Fruit fly (Drosophila melanogaster) whole organism, embryonic: Measurements from ENCODE around the gene CG10660.

ENCODE experiments used
- Adf1 ChIP-seq: fragments of 200-800 bp; sonication (Bioruptor generic); IDR thresholded peaks from 2 replicates; pipeline ENCODE4 v1.3.6; 2022; ENCODE audit warnings: missing biosample characterization, missing genetic modification characterization
- CG1024 ChIP-seq: fragments of 200-800 bp; sonication (Bioruptor generic); IDR thresholded peaks from 2 replicates; pipeline ENCODE4 v1.3.6; 2022; ENCODE audit warnings: missing biosample characterization, missing genetic modification characterization
- CG10543 ChIP-seq: fragments of 200-800 bp; sonication (Bioruptor generic); optimal IDR thresholded peaks from 3 replicates; lab custom pipeline; 2017; ENCODE audit warnings: missing biosample characterization, mild to moderate bottlenecking, missing genetic modification characterization, moderate library complexity
- CG10565 ChIP-seq: fragments of 200-800 bp; sonication (Bioruptor generic); optimal IDR thresholded peaks from 3 replicates; lab custom pipeline; 2016; ENCODE audit warnings: missing biosample characterization, mild to moderate bottlenecking, missing genetic modification characterization
- CG11093 ChIP-seq: fragments of 200-800 bp; sonication (Bioruptor generic); IDR thresholded peaks from 3 replicates; pipeline ENCODE4 v1.3.6; 2022; ENCODE audit warnings: missing biosample characterization, missing genetic modification characterization
- CG1233 ChIP-seq: fragments of 200-800 bp; sonication (Bioruptor generic); optimal IDR thresholded peaks from 4 replicates; lab custom pipeline; 2018; ENCODE audit warnings: missing biosample characterization, mild to moderate bottlenecking, missing genetic modification characterization
- CG12391 ChIP-seq: fragments of 200-800 bp; sonication (Bioruptor generic); optimal IDR thresholded peaks from 3 replicates; lab custom pipeline; 2018; ENCODE audit warnings: missing biosample characterization, mild to moderate bottlenecking, missing genetic modification characterization, moderate library complexity
- CG13296 ChIP-seq: fragments of 200-800 bp; sonication (Bioruptor generic); optimal IDR thresholded peaks from 3 replicates; lab custom pipeline; 2018; ENCODE audit warnings: missing biosample characterization, mild to moderate bottlenecking, missing genetic modification characterization
- CG14667 ChIP-seq: fragments of 200-800 bp; sonication (Bioruptor generic); IDR thresholded peaks from 2 replicates; pipeline ENCODE4 v1.3.6; 2022; ENCODE audit warnings: missing biosample characterization, missing genetic modification characterization
- CG14710 ChIP-seq: fragments of 200-800 bp; sonication (Bioruptor generic); optimal IDR thresholded peaks from 3 replicates; lab custom pipeline; 2019; ENCODE audit warnings: missing biosample characterization, mild to moderate bottlenecking, missing genetic modification characterization, moderate library complexity
- CG18619 ChIP-seq: fragments of 200-800 bp; sonication (Bioruptor generic); optimal IDR thresholded peaks from 3 replicates; lab custom pipeline; 2017; ENCODE audit warnings: missing biosample characterization, mild to moderate bottlenecking, missing genetic modification characterization
- CG2120 ChIP-seq: fragments of 200-800 bp; sonication (Bioruptor generic); optimal IDR thresholded peaks from 3 replicates; lab custom pipeline; 2016; ENCODE audit warnings: missing biosample characterization, missing genetic modification characterization
- CG31441 ChIP-seq: fragments of 200-800 bp; sonication (Bioruptor generic); IDR thresholded peaks from 2 replicates; pipeline ENCODE4 v1.3.6; 2022; ENCODE audit warnings: missing biosample characterization, missing genetic modification characterization
- CG32772 ChIP-seq: fragments of 200-800 bp; sonication (Bioruptor generic); IDR thresholded peaks from 2 replicates; pipeline ENCODE4 v1.3.6; 2022; ENCODE audit warnings: missing biosample characterization, missing genetic modification characterization
- CG33557 ChIP-seq: fragments of 200-800 bp; sonication (Bioruptor generic); optimal IDR thresholded peaks from 2 replicates; lab custom pipeline; 2019; ENCODE audit warnings: missing biosample characterization, mild to moderate bottlenecking, missing genetic modification characterization, moderate library complexity
- CG34224 ChIP-seq: fragments of 200-800 bp; sonication (Bioruptor generic); IDR thresholded peaks from 3 replicates; pipeline ENCODE4 v1.3.6; 2022; ENCODE audit warnings: missing biosample characterization, missing genetic modification characterization; ENCODE audit not compliant: partially characterized antibody
- CG4282 ChIP-seq: fragments of 200-800 bp; sonication (Bioruptor generic); optimal IDR thresholded peaks from 2 replicates; lab custom pipeline; 2016; ENCODE audit warnings: missing biosample characterization, missing genetic modification characterization
- CG43689 ChIP-seq: fragments of 200-800 bp; sonication (Bioruptor generic); IDR thresholded peaks from 2 replicates; pipeline ENCODE4 v1.3.6; 2022; ENCODE audit warnings: missing biosample characterization, missing genetic modification characterization
- CG6765 ChIP-seq: fragments of 200-800 bp; sonication (Bioruptor generic); optimal IDR thresholded peaks from 3 replicates; lab custom pipeline; 2017; ENCODE audit warnings: missing biosample characterization, mild to moderate bottlenecking, missing genetic modification characterization
- CG8089 ChIP-seq: fragments of 200-800 bp; sonication (Bioruptor generic); optimal IDR thresholded peaks from 3 replicates; lab custom pipeline; 2016; ENCODE audit warnings: missing biosample characterization, missing genetic modification characterization
- D ChIP-seq, 2 experiments: fragments of 200-800 bp in 1 of 2; fragments of >200 bp in 1 of 2; sonication (Bioruptor generic) in 1 of 2; optimal IDR thresholded peaks; 2 replicates in 1 of 2; 3 replicates in 1 of 2; lab custom pipeline; 2017; ENCODE audit warnings: mild to moderate bottlenecking in 1 of 2, missing biosample characterization in 1 of 2, missing genetic modification characterization in 1 of 2, missing genetic modification reagents in 1 of 2
- D19B ChIP-seq: fragments of 200-800 bp; sonication (Bioruptor generic); optimal IDR thresholded peaks from 2 replicates; lab custom pipeline; 2017; ENCODE audit warnings: missing biosample characterization, mild to moderate bottlenecking, missing genetic modification characterization
- E2f1 ChIP-seq: fragments of 200-800 bp; sonication (Bioruptor generic); IDR thresholded peaks from 2 replicates; pipeline ENCODE4 v1.3.6; 2022; ENCODE audit warnings: missing biosample characterization, missing genetic modification characterization
- Hand ChIP-seq: fragments of 200-800 bp; sonication (Bioruptor generic); optimal IDR thresholded peaks from 2 replicates; lab custom pipeline; 2017; ENCODE audit warnings: mild to moderate bottlenecking, missing biosample characterization, missing genetic modification reagents, missing genetic modification characterization
- MBD-R2 ChIP-seq: fragments of 200-800 bp; sonication (Bioruptor generic); IDR thresholded peaks from 2 replicates; pipeline ENCODE4 v1.3.6; 2022; ENCODE audit warnings: missing biosample characterization, missing genetic modification characterization
- NfI ChIP-seq: fragments of 200-800 bp; sonication (Bioruptor generic); optimal IDR thresholded peaks from 3 replicates; lab custom pipeline; 2018; ENCODE audit warnings: missing biosample characterization, mild to moderate bottlenecking, missing genetic modification characterization, moderate library complexity
- Oaz ChIP-seq: fragments of 200-800 bp; sonication (Bioruptor generic); IDR thresholded peaks from 2 replicates; pipeline ENCODE4 v1.3.6; 2022; ENCODE audit warnings: missing biosample characterization, missing genetic modification characterization
- Vsx1 ChIP-seq: fragments of 200-800 bp; sonication (Bioruptor generic); optimal IDR thresholded peaks from 2 replicates; lab custom pipeline; 2017; ENCODE audit warnings: missing biosample characterization, mild to moderate bottlenecking, missing genetic modification characterization, missing genetic modification reagents
- Xbp1 ChIP-seq: fragments of 200-800 bp; sonication (Bioruptor generic); optimal IDR thresholded peaks from 3 replicates; lab custom pipeline; 2016; ENCODE audit warnings: missing biosample characterization, mild to moderate bottlenecking, missing genetic modification characterization
- amos ChIP-seq: fragments of 200-800 bp; sonication (Bioruptor generic); IDR thresholded peaks from 2 replicates; pipeline ENCODE4 v1.3.6; 2022; ENCODE audit warnings: missing biosample characterization, missing genetic modification characterization; ENCODE audit not compliant: partially characterized antibody
- br ChIP-seq: fragments of >200 bp; optimal IDR thresholded peaks from 2 replicates; lab custom pipeline; 2017
- btn ChIP-seq: fragments of 200-800 bp; sonication (Bioruptor generic); optimal IDR thresholded peaks from 2 replicates; lab custom pipeline; 2016; ENCODE audit warnings: missing biosample characterization, missing genetic modification characterization
- cas ChIP-seq: fragments of 200-800 bp; sonication (Bioruptor generic); IDR thresholded peaks from 2 replicates; pipeline ENCODE4 v1.3.6; 2022; ENCODE audit warnings: missing biosample characterization, missing genetic modification characterization
- corto ChIP-seq: fragments of 200-800 bp; sonication (Bioruptor generic); optimal IDR thresholded peaks from 2 replicates; lab custom pipeline; 2016; ENCODE audit warnings: missing biosample characterization, mild to moderate bottlenecking, missing genetic modification characterization, moderate library complexity
- crc ChIP-seq: fragments of 200-800 bp; sonication (Bioruptor generic); optimal IDR thresholded peaks from 2 replicates; lab custom pipeline; 2016; ENCODE audit warnings: missing biosample characterization, missing genetic modification characterization
- dan ChIP-seq: fragments of 200-800 bp; sonication (Bioruptor generic); IDR thresholded peaks from 2 replicates; pipeline ENCODE4 v1.3.6; 2022; ENCODE audit warnings: missing biosample characterization, missing genetic modification characterization
- dimm ChIP-seq: fragments of 200-800 bp; sonication (Bioruptor generic); IDR thresholded peaks from 2 replicates; pipeline ENCODE4 v1.3.6; 2022; ENCODE audit warnings: missing biosample characterization, missing genetic modification characterization
- dmrt11E ChIP-seq: fragments of 200-800 bp; sonication (Bioruptor generic); optimal IDR thresholded peaks from 3 replicates; lab custom pipeline; 2018; ENCODE audit warnings: missing biosample characterization, mild to moderate bottlenecking, missing genetic modification characterization, moderate library complexity
- gro ChIP-seq: fragments of 200-800 bp; sonication (Bioruptor generic); optimal IDR thresholded peaks from 2 replicates; lab custom pipeline; 2016; ENCODE audit warnings: missing biosample characterization, missing genetic modification characterization
- gsb-n ChIP-seq: fragments of 200-800 bp; sonication (Bioruptor generic); optimal IDR thresholded peaks from 3 replicates; lab custom pipeline; 2018; ENCODE audit warnings: missing biosample characterization, mild to moderate bottlenecking, missing genetic modification characterization
- lab ChIP-seq: fragments of 200-800 bp; sonication (Bioruptor generic); optimal IDR thresholded peaks from 3 replicates; lab custom pipeline; 2017; ENCODE audit warnings: missing biosample characterization, missing genetic modification characterization, mild to moderate bottlenecking, moderate library complexity, missing genetic modification reagents
- otp ChIP-seq: fragments of 200-800 bp; sonication (Bioruptor generic); IDR thresholded peaks from 3 replicates; pipeline ENCODE4, ENCODE4 v1.3.6; 2022; ENCODE audit warnings: missing biosample characterization, missing genetic modification characterization
- pzg ChIP-seq: fragments of 200-800 bp; sonication (Bioruptor generic); optimal IDR thresholded peaks from 3 replicates; lab custom pipeline; 2018; ENCODE audit warnings: missing biosample characterization, mild to moderate bottlenecking, missing genetic modification characterization, moderate library complexity
- ranshi ChIP-seq: fragments of 200-800 bp; sonication (Bioruptor generic); IDR thresholded peaks from 2 replicates; pipeline ENCODE4 v1.3.6; 2022; ENCODE audit warnings: missing biosample characterization, missing genetic modification characterization
- slp2 ChIP-seq: fragments of 200-800 bp; sonication (Bioruptor generic); optimal IDR thresholded peaks from 2 replicates; lab custom pipeline; 2016; ENCODE audit warnings: missing biosample characterization, missing genetic modification characterization
- trh ChIP-seq: fragments of 200-800 bp; sonication (Bioruptor generic); optimal IDR thresholded peaks from 2 replicates; lab custom pipeline; 2016; ENCODE audit warnings: missing biosample characterization, missing genetic modification characterization
- vfl ChIP-seq: fragments of 200-800 bp; sonication (Bioruptor generic); optimal IDR thresholded peaks from 2 replicates; lab custom pipeline; 2016; ENCODE audit warnings: missing biosample characterization, missing genetic modification characterization
- wor ChIP-seq: fragments of 200-800 bp; sonication (Bioruptor generic); IDR thresholded peaks from 2 replicates; pipeline ENCODE4 v1.3.6; 2022; ENCODE audit warnings: missing biosample characterization, missing genetic modification characterization
- zfh1 ChIP-seq: fragments of 200-800 bp; sonication (Bioruptor generic); IDR thresholded peaks from 3 replicates; pipeline ENCODE4 v1.3.6; 2022; ENCODE audit warnings: missing biosample characterization, missing genetic modification characterization

CG10660 gene

dm6 chr3L:12503865-12504650 is 13.6 kb upstream of the CG10660 start, which contains the start of the genes CG10646 and vih (continued):
- peak; percentile 20 for TF ChIP-seq CG33557 (GFP tag; lab: Kevin White, UChicago)
- TF ChIP-seq dan (GFP tag; lab: Robert Waterston, UW): no peak
- no peak for TF ChIP-seq gro (GFP tag; lab: Kevin White, UChicago)
- TF ChIP-seq CG14710 (tag; lab: Kevin White, UChicago): peak; percentile 82
- TF ChIP-seq CG10543: peak; percentile 65
- TF ChIP-seq Adf1 (GFP tag; lab: Robert Waterston, UW): no peak
- TF ChIP-seq CG18619 (GFP tag; lab: Kevin White, UChicago): peak; percentile 21
- TF ChIP-seq vfl (GFP tag; lab: Kevin White, UChicago): no peak
- peak; percentile 37 for TF ChIP-seq gsb-n (tag; lab: Kevin White, UChicago)
- TF ChIP-seq Hand (GFP tag; lab: Kevin White, UChicago): no peak
- no peak for TF ChIP-seq CG32772
- TF ChIP-seq CG14667 (GFP tag; lab: Robert Waterston, UW): no peak
- TF ChIP-seq CG12391 (tag; lab: Kevin White, UChicago): peak; percentile 77
- TF ChIP-seq Vsx1 (GFP tag; lab: Kevin White, UChicago): peak; percentile 74
- no peak for TF ChIP-seq corto (GFP tag; lab: Kevin White, UChicago)
- TF ChIP-seq CG1024 (GFP tag; lab: Robert Waterston, UW): no peak
- TF ChIP-seq CG13296 (GFP tag; lab: Kevin White, UChicago): peak; percentile 60
- no peak; the same call in 1 of the 2 replicates for TF ChIP-seq amos (GFP tag; lab: Robert Waterston, UW)
- TF ChIP-seq CG8089 (GFP tag; lab: Kevin White, UChicago): no peak
- no peak for TF ChIP-seq btn
- TF ChIP-seq zfh1 (GFP tag; lab: Robert Waterston, UW): no peak; the same call in 2 of the 3 replicates
- peak; percentile 63 for TF ChIP-seq CG31441 (GFP tag; lab: Robert Waterston, UW)
- TF ChIP-seq D (optimal IDR thresholded peaks at IDR 0.05; lab: Kevin White, UChicago): no peak
- TF ChIP-seq D (GFP tag; optimal IDR thresholded peaks at IDR 0.05; lab: Kevin White, UChicago): peak; percentile 37
- no peak for TF ChIP-seq Oaz (GFP tag; lab: Robert Waterston, UW)
- TF ChIP-seq NfI (GFP tag; lab: Kevin White, UChicago): peak; percentile 60
- TF ChIP-seq slp2: no peak
- no peak for TF ChIP-seq CG4282 (GFP tag; lab: Kevin White, UChicago)
- TF ChIP-seq cas: no peak
- 0 out of 2 replicates have a peak, but pooled peaks have one; percentile 23 for TF ChIP-seq E2f1 (GFP tag; lab: Robert Waterston, UW)
- TF ChIP-seq trh (GFP tag; lab: Kevin White, UChicago): no peak
- no peak for TF ChIP-seq CG1233 (GFP tag; lab: Kevin White, UChicago)
- TF ChIP-seq br (lab: Kevin White, UChicago): no peak
- no peak for TF ChIP-seq wor (GFP tag; lab: Robert Waterston, UW)
- TF ChIP-seq Xbp1 (GFP tag; lab: Kevin White, UChicago): peak; percentile 66
- peak; percentile 57 for TF ChIP-seq lab (GFP tag; lab: Kevin White, UChicago)
- 0 out of 2 replicates have a peak, but pooled peaks have one; percentile 3 for TF ChIP-seq ranshi
- TF ChIP-seq CG6765 (GFP tag; lab: Kevin White, UChicago): peak; percentile 17
- TF ChIP-seq CG2120: peak; percentile 51
- peak; percentile 73 for TF ChIP-seq pzg
- no peak for TF ChIP-seq otp (GFP tag; lab: Robert Waterston, UW)
- TF ChIP-seq crc (GFP tag; lab: Kevin White, UChicago): no peak
- 0 out of 3 replicates have a peak, but pooled peaks have one; percentile 25 for TF ChIP-seq CG34224 (GFP tag; lab: Robert Waterston, UW)
- peak; percentile 50 for TF ChIP-seq MBD-R2 (GFP tag; lab: Robert Waterston, UW)
- no peak for TF ChIP-seq CG10565
- TF ChIP-seq D19B (GFP tag; lab: Kevin White, UChicago): no peak
- no peak for TF ChIP-seq dimm
- TF ChIP-seq dmrt11E (tag; lab: Kevin White, UChicago): peak; percentile 56
- no peak for TF ChIP-seq CG43689
- no peak for TF ChIP-seq CG11093 (GFP tag; lab: Robert Waterston, UW)
